Fruit fly (Drosophila melanogaster): Measurements from ENCODE around the gene CG1806.
A peak's percentile ranks its signal among the peaks of the same experiment; 100 is the strongest.

The CG1806 gene

dm6 chrX:12012149-12013097 lies 5.4 kb downstream of the CG1806 start, which contains the start of the genes CG1492 and regucalcin (continued):
- no peak for TF ChIP-seq CG3838 (GFP tag; optimal IDR thresholded peaks at IDR 0.05)
- peak in 1 of 2 experiments; percentile 97 for TF ChIP-seq Hr78 (GFP tag; optimal IDR thresholded peaks at IDR 0.05)
- TF ChIP-seq row (GFP tag; IDR thresholded peaks at IDR 0.05): peak; percentile 19; the same call in 1 of the 3 replicates
- peak; percentile 85 for TF ChIP-seq pzg (GFP tag; optimal IDR thresholded peaks at IDR 0.05)
- TF ChIP-seq trem (tag; optimal IDR thresholded peaks at IDR 0.05): peak; percentile 57
- TF ChIP-seq CG8924 (tag; optimal IDR thresholded peaks at IDR 0.05): peak; percentile 38
- no peak for TF ChIP-seq Asciz (GFP tag; optimal IDR thresholded peaks at IDR 0.05)
- peak; percentile 49; the same call in 2 of the 3 replicates for TF ChIP-seq knrl (GFP tag; IDR thresholded peaks at IDR 0.05; ENCODE audit: partially characterized antibody)
- peak; percentile 34; the same call in 1 of the 2 replicates for TF ChIP-seq Scr (GFP tag; IDR thresholded peaks at IDR 0.05; ENCODE audit: partially characterized antibody)
- peak; percentile 29 for TF ChIP-seq MESR4 (GFP tag; optimal IDR thresholded peaks at IDR 0.05)
- TF ChIP-seq Dref (GFP tag; IDR thresholded peaks at IDR 0.05): peak; percentile 85
- peak; percentile 10 for TF ChIP-seq Lhr (GFP tag; optimal IDR thresholded peaks at IDR 0.05)
- TF ChIP-seq CG10267 (tag; optimal IDR thresholded peaks at IDR 0.05): peak; percentile 57
- 0 out of 2 replicates have a peak, but pooled peaks have one; percentile 22 for TF ChIP-seq hbn (GFP tag; IDR thresholded peaks at IDR 0.05; ENCODE audit: partially characterized antibody)
- TF ChIP-seq CG6791 (GFP tag; IDR thresholded peaks at IDR 0.05; ENCODE audit: partially characterized antibody): 0 out of 3 replicates have a peak, but pooled peaks have one; percentile 22
- TF ChIP-seq CG16813 (GFP tag; IDR thresholded peaks at IDR 0.05; ENCODE audit: partially characterized antibody): peak; percentile 54; the same call in 2 of the 3 replicates
- no peak for TF ChIP-seq CG3065 (GFP tag; optimal IDR thresholded peaks at IDR 0.05)
- peak; percentile 5 for TF ChIP-seq CrebB (tag; optimal IDR thresholded peaks at IDR 0.05)
- no peak for TF ChIP-seq Mrtf (GFP tag; IDR thresholded peaks at IDR 0.05)
- TF ChIP-seq BEAF-32 (GFP tag; optimal IDR thresholded peaks at IDR 0.05): peak; percentile 62
- TF ChIP-seq sug (tag; optimal IDR thresholded peaks at IDR 0.05): peak; percentile 56
- TF ChIP-seq CG34224 (GFP tag; IDR thresholded peaks at IDR 0.05; ENCODE audit: partially characterized antibody): peak; percentile 50; the same call in 1 of the 3 replicates
- TF ChIP-seq abd-A (tag; optimal IDR thresholded peaks at IDR 0.05): peak; percentile 72
- TF ChIP-seq CG9797 (GFP tag; optimal IDR thresholded peaks at IDR 0.05): peak; percentile 22
- TF ChIP-seq Hand (GFP tag; optimal IDR thresholded peaks at IDR 0.05): no peak
- TF ChIP-seq lilli (GFP tag; optimal IDR thresholded peaks at IDR 0.05): peak; percentile 14
- TF ChIP-seq CG8290 (GFP tag; optimal IDR thresholded peaks at IDR 0.05): peak; percentile 32
- TF ChIP-seq CG8290 (tag; optimal IDR thresholded peaks at IDR 0.05): peak in 1 of 2 experiments; percentile 14
- no peak for TF ChIP-seq ranshi (GFP tag; IDR thresholded peaks at IDR 0.05)
- peak; percentile 9 for TF ChIP-seq Dad (GFP tag; optimal IDR thresholded peaks at IDR 0.05)
- no peak for TF ChIP-seq CG10654 (GFP tag; optimal IDR thresholded peaks at IDR 0.05)
- no peak for TF ChIP-seq al (GFP tag; IDR thresholded peaks at IDR 0.05)
- no peak for TF ChIP-seq HLH3B (GFP tag; IDR thresholded peaks at IDR 0.05)
- no peak for TF ChIP-seq ttk (GFP tag; IDR thresholded peaks at IDR 0.05)
- TF ChIP-seq amos (GFP tag; IDR thresholded peaks at IDR 0.05; ENCODE audit: partially characterized antibody): peak; percentile 45; the same call in 1 of the 2 replicates
- peak; percentile 41; the same call in 1 of the 2 replicates for TF ChIP-seq Bgb (GFP tag; IDR thresholded peaks at IDR 0.05; ENCODE audit: partially characterized antibody)
- peak; percentile 50 for TF ChIP-seq CG15479 (GFP tag; optimal IDR thresholded peaks at IDR 0.05)
- TF ChIP-seq unc-4 (GFP tag; IDR thresholded peaks at IDR 0.05; ENCODE audit: partially characterized antibody): peak; percentile 46; the same call in 1 of the 2 replicates
- peak; percentile 50; the same call in 1 of the 2 replicates for TF ChIP-seq MBD-R2 (GFP tag; IDR thresholded peaks at IDR 0.05)
- peak; percentile 69 for TF ChIP-seq CG17186 (GFP tag; optimal IDR thresholded peaks at IDR 0.05)
- TF ChIP-seq CG8359 (GFP tag; optimal IDR thresholded peaks at IDR 0.05; ENCODE audit: borderline replicate concordance): peak; percentile 100
- peak; percentile 28 for TF ChIP-seq phol (tag; optimal IDR thresholded peaks at IDR 0.05)
- TF ChIP-seq ERR (GFP tag; optimal IDR thresholded peaks at IDR 0.05): peak; percentile 55
- TF ChIP-seq sd (tag; optimal IDR thresholded peaks at IDR 0.05): no peak
- TF ChIP-seq croc (GFP tag; conservative IDR thresholded peaks at IDR 0.05): no peak
- TF ChIP-seq sob (GFP tag; IDR thresholded peaks at IDR 0.05): no peak
